Worm (Caenorhabditis elegans) whole organism, L3 larva: ENCODE data around the gene clec-263.

Experiments used
- R02D3.7 ChIP-seq: fragments of 150-350 bp; optimal IDR thresholded peaks from 2 replicates; lab custom pipeline; 2014; ENCODE audit warnings: missing biosample characterization, missing genetic modification characterization
- aly-2 ChIP-seq: fragments of 150-350 bp; optimal IDR thresholded peaks from 2 replicates; lab custom pipeline; 2014; ENCODE audit warnings: missing biosample characterization, missing genetic modification characterization
- ama-1 ChIP-seq: fragments of 150-350 bp; optimal IDR thresholded peaks from 2 replicates; lab custom pipeline; 2018
- ceh-16 ChIP-seq: sonication (generic microtip); optimal IDR thresholded peaks from 2 replicates; lab custom pipeline; 2017; ENCODE audit warnings: missing biosample characterization, missing genetic modification characterization
- ceh-28 ChIP-seq: fragments of 150-350 bp; optimal IDR thresholded peaks from 2 replicates; lab custom pipeline; 2014; ENCODE audit warnings: missing biosample characterization, missing genetic modification reagents, missing genetic modification characterization
- ceh-82 ChIP-seq: fragments of 150-350 bp; optimal IDR thresholded peaks from 2 replicates; lab custom pipeline; 2014; ENCODE audit warnings: missing biosample characterization, missing genetic modification characterization
- ceh-9 ChIP-seq: sonication (generic microtip); optimal IDR thresholded peaks from 2 replicates; lab custom pipeline; 2018; ENCODE audit warnings: missing biosample characterization, missing genetic modification characterization
- daf-12 ChIP-seq: fragments of 150-350 bp; optimal IDR thresholded peaks from 2 replicates; lab custom pipeline; 2014; ENCODE audit warnings: missing biosample characterization, missing genetic modification reagents, missing genetic modification characterization
- egl-27 ChIP-seq: sonication (generic microtip); optimal IDR thresholded peaks from 4 replicates; lab custom pipeline; 2017; ENCODE audit warnings: missing biosample characterization, missing genetic modification reagents, missing genetic modification characterization
- elt-1 ChIP-seq: fragments of 150-350 bp; optimal IDR thresholded peaks from 2 replicates; lab custom pipeline; 2014; ENCODE audit warnings: missing biosample characterization, missing genetic modification characterization
- elt-2 ChIP-seq: sonication (generic microtip); optimal IDR thresholded peaks from 2 replicates; lab custom pipeline; 2016; ENCODE audit warnings: missing genetic modification reagents, mild to moderate bottlenecking, missing genetic modification characterization, missing compliant biosample characterization
- eor-1 ChIP-seq, 2 experiments: fragments of 150-350 bp; optimal IDR thresholded peaks; 2 replicates each; lab custom pipeline; 2014 to 2018; ENCODE audit warnings: missing biosample characterization in 2 of 2, missing genetic modification characterization in 2 of 2
- fos-1 ChIP-seq: fragments of 150-350 bp; optimal IDR thresholded peaks from 2 replicates; lab custom pipeline; 2014; ENCODE audit warnings: missing biosample characterization, missing genetic modification characterization
- hmg-11 ChIP-seq: sonication (generic microtip); optimal IDR thresholded peaks from 2 replicates; lab custom pipeline; 2016; ENCODE audit warnings: missing genetic modification characterization, missing compliant biosample characterization
- lin-15B ChIP-seq: fragments of 150-350 bp; optimal IDR thresholded peaks from 2 replicates; lab custom pipeline; 2014; ENCODE audit warnings: missing biosample characterization, missing genetic modification characterization
- lin-39 ChIP-seq: fragments of 150-350 bp; optimal IDR thresholded peaks from 2 replicates; lab custom pipeline; 2018; ENCODE audit warnings: missing biosample characterization, missing genetic modification reagents, missing genetic modification characterization
- mdl-1 ChIP-seq: fragments of 150-350 bp; optimal IDR thresholded peaks from 2 replicates; lab custom pipeline; 2014; ENCODE audit warnings: missing biosample characterization, missing genetic modification characterization
- mml-1 ChIP-seq: fragments of 150-350 bp; sonication (generic microtip); optimal IDR thresholded peaks from 3 replicates; lab custom pipeline; 2014; ENCODE audit warnings: missing biosample characterization, missing genetic modification characterization
- nfya-1 ChIP-seq: sonication (generic microtip); optimal IDR thresholded peaks from 2 replicates; lab custom pipeline; 2017; ENCODE audit warnings: missing genetic modification characterization, mild to moderate bottlenecking, missing compliant biosample characterization, antibody characterized with exemption, moderate library complexity; ENCODE audit not compliant: insufficient read depth
- nhr-12 ChIP-seq: fragments of 150-350 bp; optimal IDR thresholded peaks from 2 replicates; lab custom pipeline; 2014; ENCODE audit warnings: missing biosample characterization, missing genetic modification characterization
- nhr-23 ChIP-seq: fragments of 150-350 bp; optimal IDR thresholded peaks from 2 replicates; lab custom pipeline; 2014; ENCODE audit warnings: missing biosample characterization, missing genetic modification reagents, missing genetic modification characterization
- nhr-237 ChIP-seq: fragments of 150-350 bp; optimal IDR thresholded peaks from 2 replicates; lab custom pipeline; 2014; ENCODE audit warnings: missing biosample characterization, missing genetic modification characterization
- nhr-28 ChIP-seq: fragments of 150-350 bp; optimal IDR thresholded peaks from 2 replicates; lab custom pipeline; 2014; ENCODE audit warnings: missing biosample characterization, missing genetic modification characterization
- nhr-43 ChIP-seq: sonication (generic microtip); optimal IDR thresholded peaks from 2 replicates; lab custom pipeline; 2016; ENCODE audit warnings: mild to moderate bottlenecking, missing genetic modification characterization, missing compliant biosample characterization; ENCODE audit not compliant: poor library complexity, severe bottlenecking
- nhr-67 ChIP-seq: fragments of 150-350 bp; optimal IDR thresholded peaks from 2 replicates; lab custom pipeline; 2014; ENCODE audit warnings: missing biosample characterization, missing genetic modification characterization
- nhr-76 ChIP-seq: fragments of 150-350 bp; sonication (generic microtip); optimal IDR thresholded peaks from 5 replicates; lab custom pipeline; 2014; ENCODE audit warnings: missing biosample characterization, missing genetic modification characterization
- pha-4 ChIP-seq: fragments of 150-350 bp; optimal IDR thresholded peaks from 2 replicates; lab custom pipeline; 2014; ENCODE audit warnings: missing biosample characterization, missing genetic modification reagents, missing genetic modification characterization
- pqm-1 ChIP-seq: fragments of 150-350 bp; optimal IDR thresholded peaks from 2 replicates; lab custom pipeline; 2017; ENCODE audit warnings: missing biosample characterization, missing genetic modification characterization, inconsistent platforms
- sea-2 ChIP-seq: fragments of 150-350 bp; sonication (generic microtip); optimal IDR thresholded peaks from 4 replicates; lab custom pipeline; 2014; ENCODE audit warnings: missing biosample characterization, missing genetic modification reagents, missing genetic modification characterization
- snpc-4 ChIP-seq: fragments of 150-350 bp; optimal IDR thresholded peaks from 2 replicates; lab custom pipeline; 2014; ENCODE audit warnings: missing biosample characterization, missing genetic modification characterization
- unc-39 ChIP-seq: sonication (generic microtip); optimal IDR thresholded peaks from 4 replicates; lab custom pipeline; 2017; ENCODE audit warnings: missing biosample characterization, missing genetic modification characterization
- unc-62 ChIP-seq: fragments of 150-350 bp; sonication (generic microtip); optimal IDR thresholded peaks from 4 replicates; lab custom pipeline; 2014; ENCODE audit warnings: missing biosample characterization, missing genetic modification reagents, missing genetic modification characterization
- zag-1 ChIP-seq: fragments of 150-350 bp; optimal IDR thresholded peaks from 2 replicates; lab custom pipeline; 2014; ENCODE audit warnings: missing biosample characterization, missing genetic modification characterization
- ztf-4 ChIP-seq: fragments of 150-350 bp; optimal IDR thresholded peaks from 2 replicates; lab custom pipeline; 2014; ENCODE audit warnings: missing biosample characterization, missing genetic modification characterization

Gene clec-263

DNA sequence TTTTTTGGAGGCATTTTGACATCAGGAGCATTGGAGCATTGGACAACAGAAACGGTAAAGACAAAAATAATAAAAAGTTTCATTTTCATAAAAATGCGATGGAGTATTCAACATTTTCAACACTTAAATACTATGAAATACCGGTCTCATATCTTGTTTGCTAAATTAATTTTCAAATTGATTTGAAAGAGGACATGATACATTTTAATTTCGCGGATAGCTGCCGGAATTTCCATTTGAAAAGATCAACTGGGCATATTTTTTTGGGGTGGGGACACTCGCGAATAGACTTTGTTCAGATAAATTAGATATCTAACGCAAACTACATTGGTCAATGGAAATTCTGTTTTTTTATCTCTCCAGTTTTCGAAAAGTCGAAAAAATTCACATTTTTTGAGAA, 20.3 kb downstream of the clec-263 start, which contains the start of gene F26F2.10:
F26F2.10 (minus strand) TSS at position 101 of the 400 bp plus-strand sequence.
- TF ChIP-seq pha-4 (tag; lab: Kevin White, UChicago) (no peak), ceh-82 (tag; lab: Kevin White, UChicago) (no peak), ama-1 (lab: Kevin White, UChicago) (no peak), nhr-76 (tag; lab: Kevin White, UChicago) (no peak), elt-1 (no peak), ztf-4 (tag; lab: Kevin White, UChicago) (no peak)
- TF ChIP-seq, all 47 proteins: peak for 0

DNA sequence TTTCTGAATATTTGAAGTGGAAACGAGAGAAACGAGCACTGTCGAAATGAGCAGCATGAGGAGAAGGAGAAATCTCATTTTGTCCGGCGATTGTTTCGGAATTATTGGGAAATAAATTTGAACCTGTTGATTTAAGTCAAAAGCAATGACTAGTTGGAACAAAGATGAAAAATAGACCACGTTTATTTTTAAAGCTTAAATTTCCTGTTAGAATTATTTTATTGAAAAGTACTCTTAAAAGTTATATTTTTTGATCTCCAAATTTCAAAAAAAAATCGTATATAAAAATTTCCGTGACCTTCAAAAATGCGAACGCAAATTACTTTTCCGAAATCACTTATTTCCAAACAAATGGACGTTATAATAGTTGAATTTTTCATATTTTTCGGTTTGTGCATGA, 21.2 kb downstream of the clec-263 start, which contains the start of gene F26F2.11:
F26F2.11 (minus strand) TSS at position 101 of the 400 bp plus-strand sequence.
- TF ChIP-seq elt-2 (tag; lab: Kevin White, UChicago) (no peak), nhr-76 (tag; lab: Kevin White, UChicago) (no peak), mml-1 (no peak), R02D3.7 (tag; lab: Kevin White, UChicago) (no peak), eor-1 (tag; optimal IDR thresholded peaks at IDR 0.05; lab: Kevin White, UChicago) (no peak), pha-4 (tag; lab: Kevin White, UChicago) (no peak), daf-12 (tag; lab: Kevin White, UChicago) (no peak), nhr-67 (tag; lab: Kevin White, UChicago) (no peak), fos-1 (no peak), nhr-28 (no peak), mdl-1 (tag; lab: Kevin White, UChicago) (no peak), pqm-1 (tag; lab: Kevin White, UChicago) (no peak), ceh-28 (tag; lab: Kevin White, UChicago) (no peak)
- TF ChIP-seq, all 47 proteins: peak for 0

DNA sequence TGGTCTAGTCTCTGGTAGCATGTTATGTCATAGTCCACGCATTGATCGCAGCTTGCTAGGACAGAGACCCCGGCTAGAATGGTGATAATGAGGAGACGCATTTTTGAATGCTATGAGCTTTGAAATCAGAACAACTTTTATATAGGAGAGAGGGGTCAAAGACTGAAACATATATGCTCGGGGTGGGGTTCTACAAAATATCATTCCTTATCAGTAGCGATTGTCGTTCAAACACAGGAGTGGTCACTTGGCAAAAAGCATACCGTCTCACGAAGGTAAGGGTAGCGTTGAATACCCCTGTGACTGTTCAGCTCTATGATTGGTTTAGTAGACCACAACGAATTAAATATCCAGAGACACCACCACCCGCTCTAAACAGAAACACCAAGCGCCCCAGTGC, 22.7 kb downstream of the clec-263 start, which contains the start of gene F46B3.1:
F46B3.1 (minus strand) TSS at position 101 of the 400 bp plus-strand sequence.
- TF ChIP-seq aly-2 (tag; lab: Kevin White, UChicago) (no peak), ama-1 (lab: Kevin White, UChicago) (no peak), ceh-28 (tag; lab: Kevin White, UChicago) (no peak)

DNA sequence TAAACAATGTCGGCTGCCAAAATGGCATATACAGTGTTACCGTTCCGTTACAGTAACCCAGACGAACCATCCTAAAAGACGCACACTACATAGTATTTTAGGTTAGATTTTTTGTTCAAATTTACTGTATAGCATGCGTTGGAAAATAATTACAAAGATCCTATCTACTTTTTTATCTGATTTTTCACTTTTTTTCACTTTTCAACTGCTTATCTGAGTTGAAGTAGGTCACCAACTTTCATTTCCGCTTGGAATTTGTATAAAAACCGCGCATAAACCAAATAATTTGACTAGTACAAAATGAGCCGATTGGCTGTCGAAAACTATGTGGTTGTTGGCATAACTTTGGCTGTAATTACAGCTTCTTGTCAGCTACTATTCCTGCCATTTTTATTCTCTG, 25.4 kb downstream of the clec-263 start, which contains the start of gene col-163:
col-163 (plus strand) TSS at position 301 of the 400 bp plus-strand sequence.
- TF ChIP-seq lin-15B (tag; lab: Kevin White, UChicago) (no peak), lin-39 (tag; lab: Kevin White, UChicago) (no peak), daf-12 (tag; lab: Kevin White, UChicago) (no peak), sea-2 (no peak), ceh-9 (tag; lab: Kevin White, UChicago) (no peak), nfya-1 (tag; lab: Kevin White, UChicago) (no peak), nhr-43 (tag; lab: Kevin White, UChicago) (no peak), hmg-11 (tag; lab: Kevin White, UChicago) (no peak), R02D3.7 (tag; lab: Kevin White, UChicago) (no peak), eor-1 (tag; optimal IDR thresholded peaks at IDR 0.05; lab: Kevin White, UChicago) (no peak), nhr-76 (tag; lab: Kevin White, UChicago) (no peak), unc-62 (no peak), nhr-12 (tag; lab: Kevin White, UChicago) (no peak), elt-2 (tag; lab: Kevin White, UChicago) (no peak), nhr-28 (no peak), snpc-4 (tag; lab: Kevin White, UChicago) (no peak), mdl-1 (tag; lab: Kevin White, UChicago) (no peak), ceh-16 (no peak)

DNA sequence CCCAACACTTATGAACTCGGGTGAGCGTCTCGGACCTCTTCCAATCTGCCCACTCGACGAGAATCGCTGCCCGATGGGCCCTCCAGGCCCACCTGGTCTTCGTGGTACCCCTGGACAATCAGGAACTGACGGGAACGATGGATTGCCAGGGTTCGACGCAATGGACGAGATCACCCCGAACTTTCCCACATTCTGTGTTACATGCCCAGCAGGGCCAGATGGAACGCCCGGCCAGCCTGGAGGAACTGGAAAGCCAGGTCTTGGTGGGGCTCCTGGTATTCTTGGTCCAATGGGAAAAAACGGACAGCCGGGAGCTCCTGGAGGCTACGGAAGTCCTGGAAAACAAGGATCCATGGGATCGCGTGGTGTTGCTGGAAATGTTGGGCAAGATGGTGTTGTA, 26.3 kb downstream of the clec-263 start:
- TF ChIP-seq mml-1 (no peak), fos-1 (no peak)

DNA sequence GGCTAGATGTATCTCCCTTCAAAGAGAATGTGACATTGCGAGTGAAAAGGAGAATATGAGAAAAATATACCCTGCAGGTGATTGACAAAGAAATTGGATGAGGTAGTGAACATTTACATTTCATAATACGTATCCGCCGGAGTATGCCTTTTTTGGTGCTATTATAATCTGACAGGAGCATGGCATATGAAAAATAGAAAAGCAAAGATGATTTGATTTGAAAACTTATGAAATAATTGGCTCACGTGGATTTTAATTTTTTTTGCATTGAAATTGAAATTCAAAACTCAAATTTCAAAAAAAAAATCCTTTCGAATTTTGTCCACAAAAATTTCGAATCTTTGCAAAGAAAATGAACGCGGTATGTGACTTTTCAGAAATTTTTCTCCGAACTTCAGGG, 28.6 kb downstream of the clec-263 start, which contains the start of gene ttr-11:
ttr-11 (plus strand) TSS at position 301 of the 400 bp plus-strand sequence.
- TF ChIP-seq nhr-237 (tag; lab: Kevin White, UChicago) (no peak), pha-4 (tag; lab: Kevin White, UChicago) (no peak), unc-39 (tag; lab: Kevin White, UChicago) (no peak), nhr-76 (tag; lab: Kevin White, UChicago) (no peak), ceh-9 (tag; lab: Kevin White, UChicago) (no peak), elt-2 (tag; lab: Kevin White, UChicago) (no peak), ama-1 (lab: Kevin White, UChicago) (no peak), fos-1 (no peak), nhr-43 (tag; lab: Kevin White, UChicago) (no peak), nhr-28 (no peak), R02D3.7 (tag; lab: Kevin White, UChicago) (no peak), aly-2 (tag; lab: Kevin White, UChicago) (no peak), egl-27 (tag; lab: Kevin White, UChicago) (no peak), mdl-1 (tag; lab: Kevin White, UChicago) (no peak), zag-1 (tag; lab: Kevin White, UChicago) (no peak), nhr-23 (tag; lab: Kevin White, UChicago) (no peak), ceh-28 (tag; lab: Kevin White, UChicago) (no peak)
